Fruit fly (Drosophila melanogaster) whole organism: ENCODE measurements around the gene T48.

Experiments used
- CG8478 ChIP-seq: fragments of >200 bp; optimal IDR thresholded peaks from 2 replicates; lab custom pipeline; 2018; ENCODE audit warnings: inconsistent platforms
- pan ChIP-seq: fragments of >200 bp; optimal IDR thresholded peaks from 2 replicates; lab custom pipeline; 2017
- usp ChIP-seq: fragments of >200 bp; optimal IDR thresholded peaks from 2 replicates; lab custom pipeline; 2017; ENCODE audit warnings: missing biosample characterization, missing genetic modification characterization, mixed read lengths

dm6 chr3R:26893621-26894316, 12.2 kb downstream of the T48 start:
- no peak for TF ChIP-seq CG8478 (lab: Kevin White, UChicago)
- TF ChIP-seq usp (GFP tag; lab: Kevin White, UChicago): no peak
- TF ChIP-seq pan (lab: Kevin White, UChicago): no peak
